Worm (Caenorhabditis elegans): Measurements from ENCODE around the gene bus-12.

DNA sequence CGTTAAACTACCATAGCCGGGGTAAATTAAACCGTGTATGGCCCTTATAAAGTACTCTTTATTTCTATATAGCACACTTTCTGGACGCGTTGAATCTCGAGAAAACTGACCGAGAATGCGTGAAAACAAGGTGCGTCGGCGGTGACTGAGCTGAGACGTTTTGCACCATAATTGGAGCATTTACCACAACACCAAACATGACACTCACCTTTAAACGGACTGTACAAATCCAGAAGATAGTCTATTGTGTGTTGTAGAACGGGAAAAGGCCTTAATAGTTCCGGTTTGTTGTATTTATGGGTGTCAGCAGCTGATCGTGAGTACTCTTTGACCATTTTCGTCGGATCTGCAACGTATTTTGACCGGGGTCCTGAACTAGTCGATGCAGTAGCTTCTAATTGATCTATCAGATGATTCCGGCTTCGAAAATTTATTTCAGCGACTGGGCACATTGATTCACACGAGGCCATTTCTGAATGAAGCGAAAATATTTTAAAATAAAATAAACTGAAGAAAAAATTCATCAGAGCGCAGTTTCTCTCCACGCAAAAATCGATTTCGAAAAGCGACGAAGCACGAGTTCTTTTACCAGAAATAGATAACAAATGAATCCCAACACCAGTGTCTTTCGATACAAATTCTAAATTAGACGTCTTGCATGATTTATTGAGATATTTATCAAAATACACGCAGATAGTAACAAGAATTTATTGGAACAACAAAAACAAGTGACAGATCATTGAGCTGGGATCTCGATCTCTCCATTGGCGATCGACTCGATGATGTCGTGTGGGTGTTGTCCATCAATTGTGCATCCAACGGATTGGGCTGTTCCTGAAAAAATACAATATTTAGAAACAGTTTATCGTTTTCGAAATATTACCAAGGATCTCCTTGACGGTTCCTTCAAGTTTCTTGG is 16.8 kb upstream of the bus-12 start, which contains the start of gene tag-115:
- no peak for TF ChIP-seq egl-13 (tag; optimal IDR thresholded peaks at IDR 0.05)
- no peak for TF ChIP-seq lin-13 (GFP tag; optimal IDR thresholded peaks at IDR 0.05)
